Worm (Caenorhabditis elegans): ENCODE results near the gene coh-1.

DNA sequence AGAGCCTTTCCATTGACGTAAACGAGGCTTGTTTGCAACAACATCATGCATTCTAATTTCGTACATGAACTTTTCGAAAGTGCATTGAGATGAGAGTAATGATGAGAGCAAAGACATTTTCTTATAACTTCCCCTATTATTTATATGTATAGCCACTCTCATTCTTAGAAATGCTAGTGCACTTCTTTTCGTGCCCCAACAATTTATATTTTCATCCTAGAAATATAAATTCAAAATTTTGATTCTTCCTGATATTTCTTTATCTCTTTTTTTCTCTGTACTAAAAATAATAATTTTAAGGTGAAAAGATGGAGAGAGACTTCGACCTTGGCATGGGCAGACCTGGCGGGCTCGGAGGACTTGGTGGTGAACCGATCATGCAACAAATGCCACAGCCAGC, 4.1 kb upstream of the coh-1 start, which contains the start of gene mek-1:
- TF ChIP-seq cog-1 (tag; optimal IDR thresholded peaks at IDR 0.05), result no peak
- no peak for TF ChIP-seq ztf-29 (GFP tag; IDR thresholded peaks at IDR 0.05)
- no peak for TF ChIP-seq flt-1 (GFP tag; IDR thresholded peaks at IDR 0.05)
- TF ChIP-seq tab-1 (GFP tag; IDR thresholded peaks at IDR 0.05), result no peak
- no peak for TF ChIP-seq T22C8.4 (GFP tag; IDR thresholded peaks at IDR 0.05)
- no peak for TF ChIP-seq med-1 (GFP tag; optimal IDR thresholded peaks at IDR 0.05; ENCODE audit: insufficient read depth)
- no peak for TF ChIP-seq ztf-23 (GFP tag; IDR thresholded peaks at IDR 0.05)
- TF ChIP-seq klf-2 (GFP tag; conservative IDR thresholded peaks at IDR 0.05), result no peak
- no peak for TF ChIP-seq ref-1 (GFP tag; conservative IDR thresholded peaks at IDR 0.05)
